Worm (Caenorhabditis elegans) whole organism, L3 larva: Measurements from ENCODE around the gene Y43F8C.3.

Experiments
- R02D3.7 ChIP-seq: fragments of 150-350 bp; optimal IDR thresholded peaks from 2 replicates; lab custom pipeline; 2014; ENCODE audit warnings: missing biosample characterization, missing genetic modification characterization
- ZK546.5 ChIP-seq: sonication (generic microtip); optimal IDR thresholded peaks from 2 replicates; lab custom pipeline; 2017; ENCODE audit warnings: missing biosample characterization, missing genetic modification characterization
- aly-2 ChIP-seq: fragments of 150-350 bp; optimal IDR thresholded peaks from 2 replicates; lab custom pipeline; 2014; ENCODE audit warnings: missing biosample characterization, missing genetic modification characterization
- ama-1 ChIP-seq: fragments of 150-350 bp; optimal IDR thresholded peaks from 2 replicates; lab custom pipeline; 2018
- ceh-16 ChIP-seq: sonication (generic microtip); optimal IDR thresholded peaks from 2 replicates; lab custom pipeline; 2017; ENCODE audit warnings: missing biosample characterization, missing genetic modification characterization
- ceh-28 ChIP-seq: fragments of 150-350 bp; optimal IDR thresholded peaks from 2 replicates; lab custom pipeline; 2014; ENCODE audit warnings: missing biosample characterization, missing genetic modification reagents, missing genetic modification characterization
- ceh-82 ChIP-seq: fragments of 150-350 bp; optimal IDR thresholded peaks from 2 replicates; lab custom pipeline; 2014; ENCODE audit warnings: missing biosample characterization, missing genetic modification characterization
- ceh-9 ChIP-seq: sonication (generic microtip); optimal IDR thresholded peaks from 2 replicates; lab custom pipeline; 2018; ENCODE audit warnings: missing biosample characterization, missing genetic modification characterization
- daf-12 ChIP-seq: fragments of 150-350 bp; optimal IDR thresholded peaks from 2 replicates; lab custom pipeline; 2014; ENCODE audit warnings: missing biosample characterization, missing genetic modification reagents, missing genetic modification characterization
- egl-27 ChIP-seq: sonication (generic microtip); optimal IDR thresholded peaks from 4 replicates; lab custom pipeline; 2017; ENCODE audit warnings: missing biosample characterization, missing genetic modification reagents, missing genetic modification characterization
- egl-5 ChIP-seq: fragments of 150-350 bp; optimal IDR thresholded peaks from 2 replicates; lab custom pipeline; 2017; ENCODE audit warnings: missing biosample characterization, missing genetic modification reagents, missing genetic modification characterization, inconsistent platforms
- elt-1 ChIP-seq: fragments of 150-350 bp; optimal IDR thresholded peaks from 2 replicates; lab custom pipeline; 2014; ENCODE audit warnings: missing biosample characterization, missing genetic modification characterization
- elt-2 ChIP-seq: sonication (generic microtip); optimal IDR thresholded peaks from 2 replicates; lab custom pipeline; 2016; ENCODE audit warnings: missing genetic modification reagents, mild to moderate bottlenecking, missing genetic modification characterization, missing compliant biosample characterization
- elt-3 ChIP-seq, 3 experiments: fragments of 150-350 bp in 1 of 3; sonication (generic microtip) in 2 of 3; optimal IDR thresholded peaks; 2 replicates in 2 of 3; 4 replicates in 1 of 3; lab custom pipeline; 2014 to 2017; ENCODE audit warnings: missing biosample characterization in 3 of 3, missing genetic modification characterization in 3 of 3
- eor-1 ChIP-seq, 2 experiments: fragments of 150-350 bp; optimal IDR thresholded peaks; 2 replicates each; lab custom pipeline; 2014 to 2018; ENCODE audit warnings: missing biosample characterization in 2 of 2, missing genetic modification characterization in 2 of 2
- fkh-10 ChIP-seq: sonication (generic microtip); optimal IDR thresholded peaks from 2 replicates; lab custom pipeline; 2017; ENCODE audit warnings: missing biosample characterization, missing genetic modification reagents, missing genetic modification characterization
- hmg-11 ChIP-seq: sonication (generic microtip); optimal IDR thresholded peaks from 2 replicates; lab custom pipeline; 2016; ENCODE audit warnings: missing genetic modification characterization, missing compliant biosample characterization
- jun-1 ChIP-seq: fragments of 150-350 bp; optimal IDR thresholded peaks from 2 replicates; lab custom pipeline; 2014; ENCODE audit warnings: missing biosample characterization, missing genetic modification reagents, missing genetic modification characterization
- lin-15B ChIP-seq: fragments of 150-350 bp; optimal IDR thresholded peaks from 2 replicates; lab custom pipeline; 2014; ENCODE audit warnings: missing biosample characterization, missing genetic modification characterization
- lsy-12 ChIP-seq: sonication (generic microtip); optimal IDR thresholded peaks from 2 replicates; lab custom pipeline; 2016; ENCODE audit warnings: mild to moderate bottlenecking, missing genetic modification characterization, missing compliant biosample characterization
- mdl-1 ChIP-seq: fragments of 150-350 bp; optimal IDR thresholded peaks from 2 replicates; lab custom pipeline; 2014; ENCODE audit warnings: missing biosample characterization, missing genetic modification characterization
- mml-1 ChIP-seq: fragments of 150-350 bp; sonication (generic microtip); optimal IDR thresholded peaks from 3 replicates; lab custom pipeline; 2014; ENCODE audit warnings: missing biosample characterization, missing genetic modification characterization
- nfya-1 ChIP-seq: sonication (generic microtip); optimal IDR thresholded peaks from 2 replicates; lab custom pipeline; 2017; ENCODE audit warnings: missing genetic modification characterization, mild to moderate bottlenecking, missing compliant biosample characterization, antibody characterized with exemption, moderate library complexity; ENCODE audit not compliant: insufficient read depth
- nhr-12 ChIP-seq: fragments of 150-350 bp; optimal IDR thresholded peaks from 2 replicates; lab custom pipeline; 2014; ENCODE audit warnings: missing biosample characterization, missing genetic modification characterization
- nhr-23 ChIP-seq: fragments of 150-350 bp; optimal IDR thresholded peaks from 2 replicates; lab custom pipeline; 2014; ENCODE audit warnings: missing biosample characterization, missing genetic modification reagents, missing genetic modification characterization
- nhr-25 ChIP-seq: sonication (generic microtip); optimal IDR thresholded peaks from 2 replicates; lab custom pipeline; 2017; ENCODE audit warnings: missing biosample characterization, missing genetic modification characterization
- nhr-28 ChIP-seq: fragments of 150-350 bp; optimal IDR thresholded peaks from 2 replicates; lab custom pipeline; 2014; ENCODE audit warnings: missing biosample characterization, missing genetic modification characterization
- nhr-43 ChIP-seq: sonication (generic microtip); optimal IDR thresholded peaks from 2 replicates; lab custom pipeline; 2016; ENCODE audit warnings: mild to moderate bottlenecking, missing genetic modification characterization, missing compliant biosample characterization; ENCODE audit not compliant: poor library complexity, severe bottlenecking
- nhr-77 ChIP-seq: fragments of 150-350 bp; optimal IDR thresholded peaks from 2 replicates; lab custom pipeline; 2014; ENCODE audit warnings: missing biosample characterization, missing genetic modification characterization
- pha-4 ChIP-seq: fragments of 150-350 bp; optimal IDR thresholded peaks from 2 replicates; lab custom pipeline; 2014; ENCODE audit warnings: missing biosample characterization, missing genetic modification reagents, missing genetic modification characterization
- sea-2 ChIP-seq: fragments of 150-350 bp; sonication (generic microtip); optimal IDR thresholded peaks from 4 replicates; lab custom pipeline; 2014; ENCODE audit warnings: missing biosample characterization, missing genetic modification reagents, missing genetic modification characterization
- snpc-4 ChIP-seq: fragments of 150-350 bp; optimal IDR thresholded peaks from 2 replicates; lab custom pipeline; 2014; ENCODE audit warnings: missing biosample characterization, missing genetic modification characterization
- tbx-2 ChIP-seq: sonication (generic microtip); optimal IDR thresholded peaks from 2 replicates; lab custom pipeline; 2016; ENCODE audit warnings: mild to moderate bottlenecking, missing genetic modification characterization, missing compliant biosample characterization
- unc-39 ChIP-seq: sonication (generic microtip); optimal IDR thresholded peaks from 4 replicates; lab custom pipeline; 2017; ENCODE audit warnings: missing biosample characterization, missing genetic modification characterization
- zag-1 ChIP-seq: fragments of 150-350 bp; optimal IDR thresholded peaks from 2 replicates; lab custom pipeline; 2014; ENCODE audit warnings: missing biosample characterization, missing genetic modification characterization
- ztf-11 ChIP-seq: fragments of 150-350 bp; optimal IDR thresholded peaks from 2 replicates; lab custom pipeline; 2014; ENCODE audit warnings: missing biosample characterization, missing genetic modification characterization
- ztf-4 ChIP-seq: fragments of 150-350 bp; optimal IDR thresholded peaks from 2 replicates; lab custom pipeline; 2014; ENCODE audit warnings: missing biosample characterization, missing genetic modification characterization

Y43F8C.3 gene

DNA sequence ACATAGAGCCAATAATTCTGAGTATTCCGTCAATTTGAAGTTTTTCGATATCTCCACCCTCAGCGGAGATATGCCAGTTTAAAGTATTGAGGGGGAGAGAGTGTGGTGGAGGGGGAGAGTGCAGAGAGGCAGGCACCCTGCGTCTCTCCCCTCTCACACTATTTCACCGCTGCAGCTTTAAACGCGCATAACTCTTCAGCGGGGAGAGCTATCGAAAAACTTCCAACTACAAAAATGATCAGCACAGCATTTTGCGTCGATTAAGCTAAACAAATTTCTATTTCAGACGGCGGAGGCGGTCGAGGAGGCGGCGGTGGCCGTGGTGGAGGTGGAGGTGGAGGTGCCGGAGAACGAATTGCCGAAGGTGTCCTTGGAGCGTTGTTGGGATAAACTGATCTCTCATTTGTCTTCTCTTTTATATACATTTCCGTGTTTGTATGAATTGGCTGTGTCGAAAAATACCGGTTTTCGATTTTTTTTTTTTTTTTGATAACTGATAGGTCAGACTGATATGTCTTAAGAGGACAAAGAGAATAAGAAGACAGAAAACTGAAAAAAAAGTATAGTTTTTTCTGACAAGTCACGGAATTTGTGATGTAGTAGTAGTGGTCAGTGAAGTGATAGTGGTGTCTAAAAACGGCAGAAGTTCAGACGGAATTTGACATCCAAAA lies 10.6 kb downstream of the Y43F8C.3 start:
- TF ChIP-seq nhr-43 (tag; lab: Kevin White, UChicago) (peak; percentile 59), eor-1 (tag; optimal IDR thresholded peaks at IDR 0.05; lab: Kevin White, UChicago) (no peak), nfya-1 (tag; lab: Kevin White, UChicago) (peak; percentile 25), ama-1 (lab: Kevin White, UChicago) (peak; percentile 80), egl-5 (no peak), fkh-10 (GFP tag; lab: Kevin White, UChicago) (no peak), nhr-23 (tag; lab: Kevin White, UChicago) (peak; percentile 60)
- TF ChIP-seq, all 47 proteins: peak for 4

DNA sequence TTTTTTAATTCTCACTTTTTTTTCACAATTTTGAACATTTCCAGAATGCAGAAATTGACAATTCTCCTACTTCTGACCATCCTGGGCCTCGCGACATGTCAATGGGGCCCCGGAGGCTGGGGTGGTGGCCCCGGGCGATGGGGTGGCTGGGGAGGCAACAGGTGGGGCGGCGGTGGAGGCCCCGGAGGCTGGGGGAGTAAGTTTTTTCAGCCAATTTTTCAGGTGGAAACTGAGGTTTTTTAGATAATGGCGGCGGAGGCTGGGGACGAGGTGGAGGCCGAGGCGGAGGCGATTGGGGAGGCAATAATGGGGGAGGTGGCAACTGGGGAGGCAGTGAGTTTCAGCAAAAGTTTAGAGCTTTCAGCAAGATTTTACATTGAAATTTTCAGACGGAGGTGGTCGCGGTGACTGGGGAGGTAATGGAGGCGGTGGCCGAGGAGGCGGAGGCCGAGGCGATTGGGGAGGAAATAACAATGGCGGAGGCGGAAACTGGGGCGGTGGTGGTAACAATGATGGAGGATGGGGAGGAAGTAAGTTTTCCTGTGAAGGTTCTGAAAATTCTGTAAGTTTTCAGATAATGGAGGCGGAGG lies 12.2 kb downstream of the Y43F8C.3 start:
- TF ChIP-seq ztf-4 (tag; lab: Kevin White, UChicago): peak; percentile 23
- no peak for TF ChIP-seq lin-15B
- no peak for TF ChIP-seq nhr-23 (tag; lab: Kevin White, UChicago)
- no peak for TF ChIP-seq ama-1 (lab: Kevin White, UChicago)
- no peak for TF ChIP-seq tbx-2
- no peak for TF ChIP-seq mml-1 (tag; lab: Kevin White, UChicago)

DNA sequence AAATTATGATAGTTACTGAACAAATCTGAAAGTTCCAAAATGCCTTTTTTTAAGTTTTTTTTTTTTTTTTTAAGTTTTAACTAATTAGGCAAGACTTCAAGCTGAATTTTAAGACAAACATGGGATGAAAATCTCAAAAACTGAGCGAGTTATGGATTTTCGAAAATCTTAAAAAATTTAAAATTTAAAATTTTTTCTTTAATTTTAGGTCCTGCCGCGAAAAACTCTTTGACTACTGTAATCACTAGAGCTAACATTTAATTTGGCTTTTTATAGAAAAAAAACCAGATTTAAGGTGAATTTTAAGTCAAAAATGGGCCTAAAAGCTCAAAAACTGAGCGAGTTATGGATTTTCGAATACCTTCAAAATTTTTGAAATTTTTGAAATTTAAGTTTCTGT lies 13.2 kb downstream of the Y43F8C.3 start, which contains the start of gene grsp-1:
Gene grsp-1, plus strand, starts transcription at position 301 of the 400 bp plus-strand sequence.
- TF ChIP-seq aly-2 (tag; lab: Kevin White, UChicago) (no peak), nfya-1 (tag; lab: Kevin White, UChicago) (no peak), unc-39 (tag; lab: Kevin White, UChicago) (no peak), sea-2 (GFP tag; lab: Kevin White, UChicago) (no peak)

DNA sequence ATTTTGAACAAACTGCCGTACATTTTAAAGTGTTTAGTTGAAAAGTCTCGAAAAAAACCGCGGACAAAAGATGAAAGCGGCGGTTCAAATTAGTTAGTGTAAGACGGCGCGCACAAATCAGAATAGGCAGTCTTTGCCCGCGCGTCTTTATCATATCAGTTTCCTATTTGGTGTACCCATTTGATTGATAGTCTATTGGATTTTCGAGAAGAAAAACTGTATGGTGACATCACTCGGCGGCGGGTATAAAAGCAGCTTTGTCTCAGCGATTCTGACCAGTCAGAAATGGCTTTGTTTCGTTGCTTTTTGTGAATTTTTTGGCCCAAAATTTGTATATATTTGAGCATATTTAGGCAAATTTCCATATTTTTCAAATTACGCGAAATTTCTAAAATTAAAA lies 13.8 kb downstream of the Y43F8C.3 start:
- TF ChIP-seq ceh-16 (tag; lab: Kevin White, UChicago): no peak
- TF ChIP-seq pha-4 (tag; lab: Kevin White, UChicago): no peak
- no peak for TF ChIP-seq egl-27
- TF ChIP-seq ztf-4 (tag; lab: Kevin White, UChicago): no peak
- TF ChIP-seq nfya-1 (tag; lab: Kevin White, UChicago): no peak
- no peak for TF ChIP-seq nhr-28
- no peak for TF ChIP-seq elt-2 (tag; lab: Kevin White, UChicago)
- no peak for TF ChIP-seq jun-1 (tag; lab: Kevin White, UChicago)
- no peak for TF ChIP-seq aly-2 (tag; lab: Kevin White, UChicago)
- TF ChIP-seq hmg-11: no peak
- TF ChIP-seq nhr-25 (tag; lab: Kevin White, UChicago): peak; percentile 2
- no peak for TF ChIP-seq zag-1 (tag; lab: Kevin White, UChicago)
- TF ChIP-seq ZK546.5 (tag; lab: Kevin White, UChicago): no peak
- TF ChIP-seq nhr-77 (tag; lab: Kevin White, UChicago): no peak
- TF ChIP-seq elt-3 (tag; optimal IDR thresholded peaks at IDR 0.05; lab: Kevin White, UChicago): peak in 1 of 3 experiments; percentile 66
- no peak for TF ChIP-seq lsy-12 (tag; lab: Kevin White, UChicago)
- TF ChIP-seq R02D3.7 (tag; lab: Kevin White, UChicago): no peak
- no peak for TF ChIP-seq snpc-4 (tag; lab: Kevin White, UChicago)
- no peak for TF ChIP-seq elt-1
- TF ChIP-seq ceh-9 (tag; lab: Kevin White, UChicago): no peak
- no peak for TF ChIP-seq ama-1 (lab: Kevin White, UChicago)
- no peak for TF ChIP-seq ceh-28
- no peak for TF ChIP-seq ceh-82 (tag; lab: Kevin White, UChicago)
- TF ChIP-seq ztf-11 (tag; lab: Kevin White, UChicago): no peak
- TF ChIP-seq nhr-43 (tag; lab: Kevin White, UChicago): peak; percentile 1
- TF ChIP-seq daf-12 (tag; lab: Kevin White, UChicago): no peak
- no peak for TF ChIP-seq lin-15B
- TF ChIP-seq nhr-23 (tag; lab: Kevin White, UChicago): peak; percentile 46
- no peak for TF ChIP-seq mdl-1
- TF ChIP-seq nhr-12: no peak
